Fruit fly (Drosophila melanogaster) whole organism, adult: ENCODE results near the gene CG31897.
A peak's percentile ranks its signal among the peaks of the same experiment; 100 is the strongest.

Experiments
- CG11617 ChIP-seq: fragments of 200-800 bp; sonication (Bioruptor generic); optimal IDR thresholded peaks from 2 replicates; lab custom pipeline; 2017; ENCODE audit warnings: mild to moderate bottlenecking, missing biosample characterization, missing genetic modification reagents, missing genetic modification characterization
- CG12768 ChIP-seq: fragments of 200-800 bp; sonication (Bioruptor generic); optimal IDR thresholded peaks from 2 replicates; lab custom pipeline; 2017; ENCODE audit warnings: missing biosample characterization, missing genetic modification characterization, mild to moderate bottlenecking, moderate library complexity, missing genetic modification reagents
- CG14711 ChIP-seq: fragments of 200-800 bp; sonication (Bioruptor generic); optimal IDR thresholded peaks from 2 replicates; lab custom pipeline; 2018; ENCODE audit warnings: missing biosample characterization, mild to moderate bottlenecking, missing genetic modification characterization, moderate library complexity
- CG1620 ChIP-seq: fragments of 200-800 bp; sonication (Bioruptor generic); optimal IDR thresholded peaks from 2 replicates; lab custom pipeline; 2016; ENCODE audit warnings: missing biosample characterization, missing genetic modification characterization
- CG33017 ChIP-seq: fragments of 200-800 bp; sonication (Bioruptor generic); optimal IDR thresholded peaks from 2 replicates; lab custom pipeline; 2018; ENCODE audit warnings: missing biosample characterization, mild to moderate bottlenecking, missing genetic modification characterization, moderate library complexity
- CG5204 ChIP-seq: fragments of 200-800 bp; sonication (Bioruptor generic); optimal IDR thresholded peaks from 2 replicates; lab custom pipeline; 2016; ENCODE audit warnings: missing biosample characterization, missing genetic modification characterization
- CG7045 ChIP-seq: fragments of 200-800 bp; sonication (Bioruptor generic); optimal IDR thresholded peaks from 2 replicates; lab custom pipeline; 2017; ENCODE audit warnings: missing biosample characterization, mild to moderate bottlenecking, missing genetic modification characterization
- CG7101 ChIP-seq: fragments of 200-800 bp; sonication (Bioruptor generic); optimal IDR thresholded peaks from 2 replicates; lab custom pipeline; 2018; ENCODE audit warnings: missing biosample characterization, mild to moderate bottlenecking, missing genetic modification characterization, moderate library complexity
- Clk ChIP-seq: fragments of 200-800 bp; sonication (Bioruptor generic); optimal IDR thresholded peaks from 2 replicates; lab custom pipeline; 2017; ENCODE audit warnings: missing biosample characterization, missing genetic modification characterization
- Crg-1 ChIP-seq: fragments of 200-800 bp; sonication (Bioruptor generic); optimal IDR thresholded peaks from 2 replicates; lab custom pipeline; 2016; ENCODE audit warnings: missing biosample characterization, missing genetic modification characterization
- Hr96 ChIP-seq: fragments of 200-800 bp; sonication (Bioruptor generic); optimal IDR thresholded peaks from 2 replicates; lab custom pipeline; 2016; ENCODE audit warnings: missing biosample characterization, missing genetic modification characterization
- Mnt ChIP-seq: fragments of 200-800 bp; sonication (Bioruptor generic); optimal IDR thresholded peaks from 2 replicates; lab custom pipeline; 2016; ENCODE audit warnings: missing biosample characterization, mild to moderate bottlenecking, missing genetic modification characterization
- bab1 ChIP-seq: fragments of 200-800 bp; sonication (Bioruptor generic); optimal IDR thresholded peaks from 3 replicates; lab custom pipeline; 2019; ENCODE audit warnings: missing biosample characterization, mild to moderate bottlenecking, missing genetic modification characterization, moderate library complexity
- cic ChIP-seq: fragments of 200-800 bp; sonication (Bioruptor generic); optimal IDR thresholded peaks from 2 replicates; lab custom pipeline; 2017; ENCODE audit warnings: missing biosample characterization, mild to moderate bottlenecking, missing genetic modification characterization, moderate library complexity
- cnc ChIP-seq, 2 experiments: fragments of >200 bp; optimal IDR thresholded peaks; 2 replicates each; lab custom pipeline; 2017
- kay ChIP-seq: fragments of 200-800 bp; sonication (Bioruptor generic); peaks from one replicate; lab custom pipeline; 2016; ENCODE audit warnings: missing biosample characterization, missing genetic modification characterization, borderline replicate concordance
- ovo ChIP-seq: fragments of 200-800 bp; sonication (Bioruptor generic); optimal IDR thresholded peaks from 2 replicates; lab custom pipeline; 2016; ENCODE audit warnings: missing biosample characterization, missing genetic modification characterization
- pad ChIP-seq: fragments of 200-800 bp; sonication (Bioruptor generic); optimal IDR thresholded peaks from 3 replicates; lab custom pipeline; 2017; ENCODE audit warnings: missing biosample characterization, missing genetic modification characterization, mild to moderate bottlenecking, moderate library complexity, missing genetic modification reagents
- tj ChIP-seq: fragments of 200-800 bp; sonication (Bioruptor generic); optimal IDR thresholded peaks from 3 replicates; lab custom pipeline; 2017; ENCODE audit warnings: missing biosample characterization, mild to moderate bottlenecking, missing genetic modification characterization, moderate library complexity
- toe ChIP-seq: fragments of 200-800 bp; sonication (Bioruptor generic); optimal IDR thresholded peaks from 2 replicates; lab custom pipeline; 2016; ENCODE audit warnings: missing biosample characterization, missing genetic modification characterization

Gene CG31897

dm6 chr2L:8477971-8478370, 35.7 kb downstream of the CG31897 start:
- TF ChIP-seq bab1 (GFP tag; lab: Kevin White, UChicago) (no peak), Mnt (GFP tag; lab: Kevin White, UChicago) (no peak), Hr96 (no peak), tj (GFP tag; lab: Kevin White, UChicago) (no peak), CG14711 (tag; lab: Kevin White, UChicago) (no peak), CG5204 (no peak), CG1620 (GFP tag; lab: Kevin White, UChicago) (no peak), toe (GFP tag; lab: Kevin White, UChicago) (no peak), cic (GFP tag; lab: Kevin White, UChicago) (no peak), cnc (optimal IDR thresholded peaks at IDR 0.05; lab: Kevin White, UChicago) (no peak), pad (GFP tag; lab: Kevin White, UChicago) (no peak), CG7101 (no peak), ovo (GFP tag; lab: Kevin White, UChicago) (no peak), CG11617 (GFP tag; lab: Kevin White, UChicago) (no peak), CG12768 (no peak), Clk (GFP tag; lab: Kevin White, UChicago) (no peak)

DNA sequence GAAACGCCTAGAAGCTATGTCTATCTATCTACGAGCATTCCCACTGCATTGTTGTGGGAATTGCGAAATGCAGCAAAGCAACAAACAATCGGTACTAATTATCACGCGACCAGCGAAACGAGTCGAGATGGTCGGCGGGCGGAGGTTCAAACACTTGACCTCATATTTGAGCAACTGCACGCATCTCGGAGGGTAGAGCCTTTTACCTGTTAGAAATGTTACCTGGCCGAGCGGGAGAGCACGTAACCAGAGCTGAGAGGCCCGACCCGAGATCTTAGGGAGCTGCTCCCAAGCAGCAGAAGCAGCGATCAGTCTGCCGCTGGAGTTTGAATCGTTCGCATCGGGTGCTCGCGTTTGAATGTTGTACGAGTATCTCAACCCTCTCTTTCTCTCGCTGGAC, 36.1 kb downstream of the CG31897 start:
- TF ChIP-seq cnc (optimal IDR thresholded peaks at IDR 0.05; lab: Kevin White, UChicago) (no peak), CG7045 (GFP tag; lab: Kevin White, UChicago) (no peak), kay (GFP tag; lab: Kevin White, UChicago) (no peak), CG11617 (GFP tag; lab: Kevin White, UChicago) (no peak), CG7101 (no peak), Clk (GFP tag; lab: Kevin White, UChicago) (no peak), Mnt (GFP tag; lab: Kevin White, UChicago) (no peak)

DNA sequence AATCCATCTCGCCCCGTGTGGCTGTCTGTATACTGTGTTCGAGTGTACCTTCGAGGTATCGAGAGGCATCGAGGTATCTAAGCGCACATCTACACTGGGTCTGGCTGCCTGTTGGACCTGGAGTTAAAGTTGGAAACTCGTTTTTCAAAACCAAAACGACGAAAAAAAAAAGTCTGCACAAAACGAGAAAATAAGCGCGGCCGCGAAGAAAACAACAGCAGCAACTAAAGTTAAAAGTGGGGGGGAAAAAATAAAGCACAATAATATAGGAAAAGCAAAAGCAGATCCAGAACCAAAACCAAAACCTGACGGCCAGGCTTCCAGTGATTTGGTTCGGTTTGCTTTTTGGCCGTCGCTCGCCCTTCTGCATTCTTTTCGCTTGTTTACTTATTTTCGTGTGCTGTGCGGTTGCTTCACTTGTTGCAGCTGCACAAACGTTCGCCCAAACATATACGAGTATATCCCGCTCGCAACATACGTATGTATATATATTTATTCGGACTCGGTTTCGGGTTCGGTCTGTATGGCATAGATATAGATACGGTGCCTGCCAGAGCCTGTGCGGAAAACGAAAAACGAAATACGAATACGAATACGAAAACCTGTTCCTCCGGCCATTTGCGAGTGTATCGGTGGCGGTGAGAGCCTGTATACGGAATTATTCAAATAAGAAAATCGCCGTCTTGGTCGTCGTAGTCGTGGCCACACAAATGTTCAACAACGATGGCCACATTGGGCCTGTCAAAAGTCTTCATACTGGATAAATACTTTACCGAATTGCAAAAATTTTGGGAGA, 36.9 kb downstream of the CG31897 start:
- TF ChIP-seq Crg-1 (GFP tag; lab: Kevin White, UChicago) = no peak
- no peak for TF ChIP-seq kay (GFP tag; lab: Kevin White, UChicago)
- no peak for TF ChIP-seq ovo (GFP tag; lab: Kevin White, UChicago)
- TF ChIP-seq CG33017 (tag; lab: Kevin White, UChicago) = no peak
- TF ChIP-seq CG11617 (GFP tag; lab: Kevin White, UChicago) = no peak
- TF ChIP-seq Hr96 = no peak
- TF ChIP-seq cnc (optimal IDR thresholded peaks at IDR 0.05; lab: Kevin White, UChicago) = no peak
- no peak for TF ChIP-seq CG12768
- no peak for TF ChIP-seq CG14711 (tag; lab: Kevin White, UChicago)
- no peak for TF ChIP-seq tj (GFP tag; lab: Kevin White, UChicago)
- no peak for TF ChIP-seq pad (GFP tag; lab: Kevin White, UChicago)

DNA sequence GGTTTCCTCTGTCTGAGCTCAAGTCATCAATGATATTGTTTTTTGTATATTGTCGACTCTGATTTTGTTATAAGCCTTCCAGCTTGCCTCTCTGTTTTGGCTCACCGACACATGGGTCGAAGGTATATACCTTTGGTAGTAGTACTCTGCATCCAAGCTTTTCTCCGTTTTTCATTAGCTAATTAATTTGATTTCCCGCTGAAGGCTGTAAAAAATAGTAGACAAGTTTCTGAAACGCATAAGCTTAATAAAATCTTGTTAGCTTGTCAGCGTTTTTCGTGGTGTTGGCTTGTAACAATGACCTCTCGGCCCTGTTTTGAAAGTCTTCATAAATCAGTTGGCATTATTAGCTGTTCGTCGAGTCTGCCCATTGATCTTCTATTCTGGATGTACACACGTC, 38.6 kb downstream of the CG31897 start:
- TF ChIP-seq CG7045 (GFP tag; lab: Kevin White, UChicago) = no peak
- peak; percentile 17 for TF ChIP-seq kay (GFP tag; lab: Kevin White, UChicago)
- no peak for TF ChIP-seq Crg-1 (GFP tag; lab: Kevin White, UChicago)
- TF ChIP-seq CG5204 = no peak
- TF ChIP-seq tj (GFP tag; lab: Kevin White, UChicago) = no peak

DNA sequence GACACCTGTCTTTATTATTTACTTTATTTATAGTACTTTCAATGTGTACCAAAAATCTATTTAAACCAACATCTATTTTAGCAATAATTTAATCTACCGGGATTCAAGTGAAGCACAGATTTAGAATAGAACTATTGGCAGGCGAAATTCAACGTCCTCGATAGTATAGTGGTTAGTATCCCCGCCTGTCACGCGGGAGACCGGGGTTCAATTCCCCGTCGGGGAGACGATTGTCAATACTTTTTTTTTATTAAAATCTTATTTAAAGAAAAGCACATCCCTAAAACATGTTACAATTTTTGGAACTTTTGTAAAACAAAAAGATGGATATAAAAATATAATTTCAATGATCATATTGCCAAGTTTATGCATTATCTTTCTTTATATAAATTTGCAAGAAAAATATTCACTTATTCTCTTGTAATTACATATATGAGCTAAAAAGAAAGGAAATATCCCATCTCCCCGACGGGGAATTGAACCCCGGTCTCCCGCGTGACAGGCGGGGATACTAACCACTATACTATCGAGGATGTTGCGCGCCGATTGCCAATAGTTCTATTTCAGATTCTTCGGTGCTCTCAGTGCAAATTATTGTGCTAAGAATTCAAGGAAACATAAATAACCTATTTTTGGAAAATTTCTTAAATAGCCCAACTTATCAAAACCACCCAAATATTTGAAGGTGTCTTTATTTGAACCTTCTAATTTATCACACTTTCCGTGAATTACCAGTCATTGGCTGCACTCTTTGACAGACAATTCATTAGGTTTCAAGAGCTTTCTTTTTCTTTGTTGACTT, 39.6 kb downstream of the CG31897 start, which contains the start of gene CG43796:
TSS of gene CG43796 (plus strand) at position 752 of the 802 bp plus-strand sequence.
- TF ChIP-seq cnc (optimal IDR thresholded peaks at IDR 0.05; lab: Kevin White, UChicago) = no peak
- TF ChIP-seq bab1 (GFP tag; lab: Kevin White, UChicago) = peak; percentile 32

- no peak for TF ChIP-seq CG14711 (tag; lab: Kevin White, UChicago)
- TF ChIP-seq Hr96 = no peak
- TF ChIP-seq CG12768 = no peak
- TF ChIP-seq cic (GFP tag; lab: Kevin White, UChicago) = peak; percentile 3
- TF ChIP-seq kay (GFP tag; lab: Kevin White, UChicago) = peak; percentile 72
- TF ChIP-seq bab1 (GFP tag; lab: Kevin White, UChicago) = peak; percentile 68
- no peak for TF ChIP-seq CG7045 (GFP tag; lab: Kevin White, UChicago)
- no peak for TF ChIP-seq Mnt (GFP tag; lab: Kevin White, UChicago)
- no peak for TF ChIP-seq CG1620 (GFP tag; lab: Kevin White, UChicago)
- TF ChIP-seq CG7101 = peak; percentile 28
- no peak for TF ChIP-seq CG33017 (tag; lab: Kevin White, UChicago)
- TF ChIP-seq pad (GFP tag; lab: Kevin White, UChicago) = no peak
These were observed 43.3 kb downstream of the CG31897 start for dm6 chr2L:8485562-8485961.
